Worm (Caenorhabditis elegans) whole organism, L3 larva: ENCODE results near the gene mccc-2.

Experiments
- ZK546.5 ChIP-seq: sonication (generic microtip); optimal IDR thresholded peaks from 2 replicates; lab custom pipeline; 2017; ENCODE audit warnings: missing biosample characterization, missing genetic modification characterization
- aly-2 ChIP-seq: fragments of 150-350 bp; optimal IDR thresholded peaks from 2 replicates; lab custom pipeline; 2014; ENCODE audit warnings: missing biosample characterization, missing genetic modification characterization
- ama-1 ChIP-seq: fragments of 150-350 bp; optimal IDR thresholded peaks from 2 replicates; lab custom pipeline; 2018
- ceh-16 ChIP-seq: sonication (generic microtip); optimal IDR thresholded peaks from 2 replicates; lab custom pipeline; 2017; ENCODE audit warnings: missing biosample characterization, missing genetic modification characterization
- ceh-28 ChIP-seq: fragments of 150-350 bp; optimal IDR thresholded peaks from 2 replicates; lab custom pipeline; 2014; ENCODE audit warnings: missing biosample characterization, missing genetic modification reagents, missing genetic modification characterization
- ceh-82 ChIP-seq: fragments of 150-350 bp; optimal IDR thresholded peaks from 2 replicates; lab custom pipeline; 2014; ENCODE audit warnings: missing biosample characterization, missing genetic modification characterization
- daf-12 ChIP-seq: fragments of 150-350 bp; optimal IDR thresholded peaks from 2 replicates; lab custom pipeline; 2014; ENCODE audit warnings: missing biosample characterization, missing genetic modification reagents, missing genetic modification characterization
- egl-5 ChIP-seq: fragments of 150-350 bp; optimal IDR thresholded peaks from 2 replicates; lab custom pipeline; 2017; ENCODE audit warnings: missing biosample characterization, missing genetic modification reagents, missing genetic modification characterization, inconsistent platforms
- elt-1 ChIP-seq: fragments of 150-350 bp; optimal IDR thresholded peaks from 2 replicates; lab custom pipeline; 2014; ENCODE audit warnings: missing biosample characterization, missing genetic modification characterization
- elt-3 ChIP-seq, 3 experiments: fragments of 150-350 bp in 1 of 3; sonication (generic microtip) in 2 of 3; optimal IDR thresholded peaks; 2 replicates in 2 of 3; 4 replicates in 1 of 3; lab custom pipeline; 2014 to 2017; ENCODE audit warnings: missing biosample characterization in 3 of 3, missing genetic modification characterization in 3 of 3
- eor-1 ChIP-seq, 2 experiments: fragments of 150-350 bp; optimal IDR thresholded peaks; 2 replicates each; lab custom pipeline; 2014 to 2018; ENCODE audit warnings: missing biosample characterization in 2 of 2, missing genetic modification characterization in 2 of 2
- fkh-2 ChIP-seq: fragments of 150-350 bp; optimal IDR thresholded peaks from 2 replicates; lab custom pipeline; 2014; ENCODE audit warnings: missing biosample characterization, missing genetic modification reagents, missing genetic modification characterization
- fos-1 ChIP-seq: fragments of 150-350 bp; optimal IDR thresholded peaks from 2 replicates; lab custom pipeline; 2014; ENCODE audit warnings: missing biosample characterization, missing genetic modification characterization
- hmg-11 ChIP-seq: sonication (generic microtip); optimal IDR thresholded peaks from 2 replicates; lab custom pipeline; 2016; ENCODE audit warnings: missing genetic modification characterization, missing compliant biosample characterization
- jun-1 ChIP-seq: fragments of 150-350 bp; optimal IDR thresholded peaks from 2 replicates; lab custom pipeline; 2014; ENCODE audit warnings: missing biosample characterization, missing genetic modification reagents, missing genetic modification characterization
- lin-15B ChIP-seq: fragments of 150-350 bp; optimal IDR thresholded peaks from 2 replicates; lab custom pipeline; 2014; ENCODE audit warnings: missing biosample characterization, missing genetic modification characterization
- lin-39 ChIP-seq: fragments of 150-350 bp; optimal IDR thresholded peaks from 2 replicates; lab custom pipeline; 2018; ENCODE audit warnings: missing biosample characterization, missing genetic modification reagents, missing genetic modification characterization
- nfya-1 ChIP-seq: sonication (generic microtip); optimal IDR thresholded peaks from 2 replicates; lab custom pipeline; 2017; ENCODE audit warnings: missing genetic modification characterization, mild to moderate bottlenecking, missing compliant biosample characterization, antibody characterized with exemption, moderate library complexity; ENCODE audit not compliant: insufficient read depth
- nhr-11 ChIP-seq: fragments of 150-350 bp; optimal IDR thresholded peaks from 2 replicates; lab custom pipeline; 2014; ENCODE audit warnings: missing biosample characterization, missing genetic modification characterization
- nhr-12 ChIP-seq: fragments of 150-350 bp; optimal IDR thresholded peaks from 2 replicates; lab custom pipeline; 2014; ENCODE audit warnings: missing biosample characterization, missing genetic modification characterization
- nhr-23 ChIP-seq: fragments of 150-350 bp; optimal IDR thresholded peaks from 2 replicates; lab custom pipeline; 2014; ENCODE audit warnings: missing biosample characterization, missing genetic modification reagents, missing genetic modification characterization
- nhr-43 ChIP-seq: sonication (generic microtip); optimal IDR thresholded peaks from 2 replicates; lab custom pipeline; 2016; ENCODE audit warnings: mild to moderate bottlenecking, missing genetic modification characterization, missing compliant biosample characterization; ENCODE audit not compliant: poor library complexity, severe bottlenecking
- nhr-67 ChIP-seq: fragments of 150-350 bp; optimal IDR thresholded peaks from 2 replicates; lab custom pipeline; 2014; ENCODE audit warnings: missing biosample characterization, missing genetic modification characterization
- pqm-1 ChIP-seq: fragments of 150-350 bp; optimal IDR thresholded peaks from 2 replicates; lab custom pipeline; 2017; ENCODE audit warnings: missing biosample characterization, missing genetic modification characterization, inconsistent platforms
- sea-2 ChIP-seq: fragments of 150-350 bp; sonication (generic microtip); optimal IDR thresholded peaks from 4 replicates; lab custom pipeline; 2014; ENCODE audit warnings: missing biosample characterization, missing genetic modification reagents, missing genetic modification characterization
- snpc-4 ChIP-seq: fragments of 150-350 bp; optimal IDR thresholded peaks from 2 replicates; lab custom pipeline; 2014; ENCODE audit warnings: missing biosample characterization, missing genetic modification characterization
- tbx-2 ChIP-seq: sonication (generic microtip); optimal IDR thresholded peaks from 2 replicates; lab custom pipeline; 2016; ENCODE audit warnings: mild to moderate bottlenecking, missing genetic modification characterization, missing compliant biosample characterization
- unc-39 ChIP-seq: sonication (generic microtip); optimal IDR thresholded peaks from 4 replicates; lab custom pipeline; 2017; ENCODE audit warnings: missing biosample characterization, missing genetic modification characterization
- unc-62 ChIP-seq: fragments of 150-350 bp; sonication (generic microtip); optimal IDR thresholded peaks from 4 replicates; lab custom pipeline; 2014; ENCODE audit warnings: missing biosample characterization, missing genetic modification reagents, missing genetic modification characterization
- zag-1 ChIP-seq: fragments of 150-350 bp; optimal IDR thresholded peaks from 2 replicates; lab custom pipeline; 2014; ENCODE audit warnings: missing biosample characterization, missing genetic modification characterization
- ztf-4 ChIP-seq: fragments of 150-350 bp; optimal IDR thresholded peaks from 2 replicates; lab custom pipeline; 2014; ENCODE audit warnings: missing biosample characterization, missing genetic modification characterization

mccc-2 gene

ce11 chrIII:9103643-9104042, 14.5 kb upstream of the mccc-2 start, which contains the start of gene dos-1:
TSS of gene dos-1 (plus strand) at chrIII:9103943.
- TF ChIP-seq fos-1 (tag; lab: Kevin White, UChicago) (no peak), elt-3 (tag; optimal IDR thresholded peaks at IDR 0.05; lab: Kevin White, UChicago) (no peak), nhr-11 (tag; lab: Kevin White, UChicago) (no peak), eor-1 (tag; optimal IDR thresholded peaks at IDR 0.05; lab: Kevin White, UChicago) (no peak), aly-2 (tag; lab: Kevin White, UChicago) (no peak), fkh-2 (tag; lab: Kevin White, UChicago) (no peak), hmg-11 (tag; lab: Kevin White, UChicago) (no peak), ama-1 (lab: Kevin White, UChicago) (no peak), tbx-2 (tag; lab: Kevin White, UChicago) (no peak), lin-39 (tag; lab: Kevin White, UChicago) (no peak), ceh-16 (no peak), lin-15B (tag; lab: Kevin White, UChicago) (no peak)
- TF ChIP-seq, all 47 proteins: peak for 0

- TF ChIP-seq ZK546.5 (tag; lab: Kevin White, UChicago) (no peak), sea-2 (GFP tag; lab: Kevin White, UChicago) (no peak), hmg-11 (tag; lab: Kevin White, UChicago) (no peak), nhr-11 (tag; lab: Kevin White, UChicago) (no peak), fkh-2 (tag; lab: Kevin White, UChicago) (no peak), snpc-4 (tag; lab: Kevin White, UChicago) (no peak), daf-12 (tag; lab: Kevin White, UChicago) (no peak), ztf-4 (tag; lab: Kevin White, UChicago) (no peak), zag-1 (tag; lab: Kevin White, UChicago) (no peak), nfya-1 (no peak)
These were observed 12.0 kb upstream of the mccc-2 start, which contains the start of gene ZK507.1 for ce11 chrIII:9101212-9101611. TSS of gene ZK507.1 (minus strand) at chrIII:9101312.

ce11 chrIII:9091392-9092291, 2.5 kb upstream of the mccc-2 start, which contains the start of gene glp-1:
TSS of gene glp-1 (plus strand) at chrIII:9092241.
- TF ChIP-seq lin-39 (tag; lab: Kevin White, UChicago) (no peak), nhr-23 (no peak), unc-62 (GFP tag; lab: Kevin White, UChicago) (no peak), egl-5 (tag; lab: Kevin White, UChicago) (peak; percentile 68), ceh-28 (tag; lab: Kevin White, UChicago) (no peak)

- no peak for TF ChIP-seq nhr-12 (tag; lab: Kevin White, UChicago)
- TF ChIP-seq lin-39 (tag; lab: Kevin White, UChicago): peak; percentile 94
- no peak for TF ChIP-seq pqm-1 (tag; lab: Kevin White, UChicago)
- no peak for TF ChIP-seq jun-1 (tag; lab: Kevin White, UChicago)
- no peak for TF ChIP-seq nhr-43
- TF ChIP-seq nfya-1: peak; percentile 48
- TF ChIP-seq egl-5 (tag; lab: Kevin White, UChicago): peak; percentile 53
- peak; percentile 51 for TF ChIP-seq unc-62 (GFP tag; lab: Kevin White, UChicago)
- TF ChIP-seq elt-1: peak; percentile 15
These were observed 4.8 kb downstream of the mccc-2 start for ce11 chrIII:9084329-9084728.

ce11 chrIII:9083118-9083517, 6.1 kb downstream of the mccc-2 start:
- TF ChIP-seq nfya-1 (peak; percentile 15), egl-5 (tag; lab: Kevin White, UChicago) (peak; percentile 72), nhr-11 (tag; lab: Kevin White, UChicago) (no peak)
- TF ChIP-seq, all 47 proteins: peak for 2

ce11 chrIII:9081763-9082162, 7.4 kb downstream of the mccc-2 start, which contains the start of gene far-2:
TSS of gene far-2 (plus strand) at chrIII:9081828.
- TF ChIP-seq sea-2 (GFP tag; lab: Kevin White, UChicago): no peak
- TF ChIP-seq ceh-16: no peak
- no peak for TF ChIP-seq hmg-11 (tag; lab: Kevin White, UChicago)
- TF ChIP-seq nhr-12 (tag; lab: Kevin White, UChicago): no peak
- no peak for TF ChIP-seq elt-3 (tag; optimal IDR thresholded peaks at IDR 0.05; lab: Kevin White, UChicago)
- no peak for TF ChIP-seq daf-12 (tag; lab: Kevin White, UChicago)
- no peak for TF ChIP-seq nhr-67 (tag; lab: Kevin White, UChicago)
- TF ChIP-seq unc-39 (tag; lab: Kevin White, UChicago): no peak
- TF ChIP-seq aly-2 (tag; lab: Kevin White, UChicago): no peak
- no peak for TF ChIP-seq ceh-82
- TF ChIP-seq ceh-28 (tag; lab: Kevin White, UChicago): no peak
- TF ChIP-seq ZK546.5 (tag; lab: Kevin White, UChicago): no peak
- no peak for TF ChIP-seq nhr-11 (tag; lab: Kevin White, UChicago)
- TF ChIP-seq jun-1 (tag; lab: Kevin White, UChicago): no peak
